Worm (Caenorhabditis elegans) whole organism, young adult: Measurements from ENCODE around the gene Y43F8B.13.

Experiments used
- B0019.2 ChIP-seq: fragments of 200-800 bp; sonication (Bioruptor generic); conservative IDR thresholded peaks from 2 replicates; pipeline ENCODE4 v1.3.6; 2022; ENCODE audit warnings: missing genetic modification reagents, missing genetic modification characterization, missing compliant biosample characterization
- B0261.1 ChIP-seq: sonication (generic microtip); optimal IDR thresholded peaks from 2 replicates; lab custom pipeline; 2016; ENCODE audit warnings: mild to moderate bottlenecking, missing genetic modification characterization, moderate library complexity, missing compliant biosample characterization
- B0336.3 ChIP-seq: fragments of 200-800 bp; sonication (Bioruptor generic); IDR thresholded peaks from 2 replicates; pipeline ENCODE4 v1.3.6; 2022; ENCODE audit warnings: missing genetic modification characterization, missing compliant biosample characterization
- F57C9.4 ChIP-seq: sonication (generic microtip); optimal IDR thresholded peaks from 2 replicates; lab custom pipeline; 2017; ENCODE audit warnings: mild to moderate bottlenecking, missing genetic modification characterization, missing compliant biosample characterization
- T26A5.8 ChIP-seq: sonication (generic microtip); optimal IDR thresholded peaks from 2 replicates; lab custom pipeline; 2016; ENCODE audit warnings: missing genetic modification characterization, missing compliant biosample characterization
- Y67H2A.10 ChIP-seq: fragments of 200-800 bp; sonication (Bioruptor generic); conservative IDR thresholded peaks from 2 replicates; pipeline ENCODE4 v1.3.6; 2022; ENCODE audit warnings: missing genetic modification reagents, missing genetic modification characterization, missing compliant biosample characterization
- Y95B8A.8 ChIP-seq: fragments of 200-800 bp; sonication (Bioruptor generic); IDR thresholded peaks from 2 replicates; pipeline ENCODE4 v1.3.6; 2022; ENCODE audit warnings: missing genetic modification reagents, missing genetic modification characterization, missing compliant biosample characterization
- aptf-3 ChIP-seq: fragments of 200-800 bp; sonication (Bioruptor generic); IDR thresholded peaks from 2 replicates; pipeline ENCODE4 v1.3.6; 2022; ENCODE audit warnings: missing genetic modification characterization, missing compliant biosample characterization
- bed-1 ChIP-seq: fragments of 200-800 bp; sonication (Bioruptor generic); IDR thresholded peaks from 2 replicates; pipeline ENCODE4 v1.3.6; 2022; ENCODE audit warnings: missing genetic modification reagents, missing genetic modification characterization, missing compliant biosample characterization
- ceh-91 ChIP-seq: fragments of 200-800 bp; sonication (Bioruptor generic); IDR thresholded peaks from 2 replicates; pipeline ENCODE4 v1.3.6; 2022; ENCODE audit warnings: missing genetic modification reagents, missing genetic modification characterization, missing compliant biosample characterization
- egl-44 ChIP-seq: fragments of 200-800 bp; sonication (Bioruptor generic); IDR thresholded peaks from 2 replicates; pipeline ENCODE4 v1.3.6; 2022; ENCODE audit warnings: missing genetic modification reagents, missing genetic modification characterization, missing compliant biosample characterization
- egrh-3 ChIP-seq: fragments of 200-800 bp; sonication (Bioruptor generic); IDR thresholded peaks from 2 replicates; pipeline ENCODE4 v1.3.6; 2022; ENCODE audit warnings: missing genetic modification reagents, missing genetic modification characterization, missing compliant biosample characterization
- ets-4 ChIP-seq: fragments of 200-800 bp; sonication (Bioruptor generic); optimal IDR thresholded peaks from 2 replicates; lab custom pipeline; 2018; ENCODE audit warnings: mild to moderate bottlenecking, missing genetic modification characterization, missing compliant biosample characterization
- fkh-3 ChIP-seq: sonication (generic microtip); optimal IDR thresholded peaks from 2 replicates; lab custom pipeline; 2016; ENCODE audit warnings: mild to moderate bottlenecking, missing genetic modification characterization, missing compliant biosample characterization
- gei-17 ChIP-seq: fragments of 200-800 bp; sonication (Bioruptor generic); optimal IDR thresholded peaks from 2 replicates; lab custom pipeline; 2018; ENCODE audit warnings: mild to moderate bottlenecking, missing genetic modification characterization, missing compliant biosample characterization
- hmg-20 ChIP-seq: fragments of 200-800 bp; sonication (Bioruptor generic); IDR thresholded peaks from 2 replicates; pipeline ENCODE4 v1.3.6; 2022; ENCODE audit warnings: missing genetic modification reagents, missing genetic modification characterization, missing compliant biosample characterization
- hrde-1 ChIP-seq: sonication (generic microtip); optimal IDR thresholded peaks from 2 replicates; lab custom pipeline; 2016; ENCODE audit warnings: missing genetic modification characterization, mild to moderate bottlenecking, missing compliant biosample characterization, moderate library complexity, missing genotype, missing genetic modification reagents, borderline replicate concordance
- lag-1 ChIP-seq: fragments of 200-800 bp; sonication (Bioruptor generic); IDR thresholded peaks from 2 replicates; pipeline ENCODE4 v1.3.6; 2022; ENCODE audit warnings: missing genetic modification reagents, missing genetic modification characterization, missing compliant biosample characterization
- lin-26 ChIP-seq: fragments of 200-800 bp; sonication (Bioruptor generic); IDR thresholded peaks from 2 replicates; pipeline ENCODE4 v1.3.6; 2022; ENCODE audit warnings: missing genetic modification reagents, missing genetic modification characterization, missing compliant biosample characterization
- mes-4 ChIP-seq: sonication (generic microtip); optimal IDR thresholded peaks from 2 replicates; lab custom pipeline; 2016; ENCODE audit warnings: missing genotype, missing genetic modification characterization, missing compliant biosample characterization
- nhr-120 ChIP-seq: fragments of 200-800 bp; sonication (Bioruptor generic); IDR thresholded peaks from 2 replicates; pipeline ENCODE4 v1.3.6; 2022; ENCODE audit warnings: missing genetic modification characterization, missing compliant biosample characterization
- rpc-1 ChIP-seq, 2 experiments: fragments of 150-350 bp in 1 of 2; sonication (generic microtip) in 1 of 2; optimal IDR thresholded peaks; 2 replicates each; lab custom pipeline; 2014 to 2018; ENCODE audit warnings: missing biosample characterization in 1 of 2, missing genetic modification characterization in 1 of 2, missing genetic modification reagents in 1 of 2, missing genotype in 1 of 2
- sdz-38 ChIP-seq: sonication (generic microtip); optimal IDR thresholded peaks from 2 replicates; lab custom pipeline; 2016; ENCODE audit warnings: missing genotype, missing genetic modification characterization, missing compliant biosample characterization
- snpc-1.1 ChIP-seq: sonication (generic microtip); optimal IDR thresholded peaks from 2 replicates; lab custom pipeline; 2017; ENCODE audit warnings: missing genetic modification characterization, mild to moderate bottlenecking, missing compliant biosample characterization, antibody characterized with exemption, moderate library complexity, missing genotype, missing genetic modification reagents; ENCODE audit not compliant: insufficient read depth
- sptf-2 ChIP-seq: fragments of 200-800 bp; sonication (Bioruptor generic); optimal IDR thresholded peaks from 2 replicates; lab custom pipeline; 2018; ENCODE audit warnings: mild to moderate bottlenecking, missing genetic modification characterization, missing compliant biosample characterization
- tbp1 ChIP-seq: fragments of 200-800 bp; sonication (Bioruptor generic); optimal IDR thresholded peaks from 2 replicates; lab custom pipeline; 2018; ENCODE audit warnings: mild to moderate bottlenecking, missing genetic modification characterization, missing compliant biosample characterization
- zfh-2 ChIP-seq: fragments of 200-800 bp; sonication (Bioruptor generic); conservative IDR thresholded peaks from 2 replicates; pipeline ENCODE4 v1.3.6; 2022; ENCODE audit warnings: missing genetic modification reagents, missing genetic modification characterization, missing compliant biosample characterization
- zim-3 ChIP-seq: sonication (generic microtip); optimal IDR thresholded peaks from 2 replicates; lab custom pipeline; 2017; ENCODE audit warnings: mild to moderate bottlenecking, missing genetic modification characterization, moderate library complexity, missing compliant biosample characterization
- ztf-22 ChIP-seq: fragments of 200-800 bp; sonication (Bioruptor generic); optimal IDR thresholded peaks from 2 replicates; lab custom pipeline; 2018; ENCODE audit warnings: mild to moderate bottlenecking, missing genetic modification characterization, moderate library complexity, missing compliant biosample characterization
- ztf-25 ChIP-seq: fragments of 200-800 bp; sonication (Bioruptor generic); IDR thresholded peaks from 2 replicates; pipeline ENCODE4 v1.3.6; 2022; ENCODE audit warnings: missing genetic modification reagents, missing genetic modification characterization, missing compliant biosample characterization

Gene Y43F8B.13

ce11 chrV:19484507-19484906, 28.8 kb downstream of the Y43F8B.13 start, which contains the start of gene Y43F8B.17:
TSS of gene Y43F8B.17 (plus strand) at chrV:19484721.
- no peak for TF ChIP-seq B0019.2
- peak; percentile 84 for TF ChIP-seq tbp1 (GFP tag; lab: Kevin White, UChicago)
- peak; percentile 62 for TF ChIP-seq B0261.1
- TF ChIP-seq rpc-1 (optimal IDR thresholded peaks at IDR 0.05; lab: Kevin White, UChicago) = peak; percentile 51
- TF ChIP-seq rpc-1 (tag; optimal IDR thresholded peaks at IDR 0.05; lab: Kevin White, UChicago) = peak; percentile 71

DNA sequence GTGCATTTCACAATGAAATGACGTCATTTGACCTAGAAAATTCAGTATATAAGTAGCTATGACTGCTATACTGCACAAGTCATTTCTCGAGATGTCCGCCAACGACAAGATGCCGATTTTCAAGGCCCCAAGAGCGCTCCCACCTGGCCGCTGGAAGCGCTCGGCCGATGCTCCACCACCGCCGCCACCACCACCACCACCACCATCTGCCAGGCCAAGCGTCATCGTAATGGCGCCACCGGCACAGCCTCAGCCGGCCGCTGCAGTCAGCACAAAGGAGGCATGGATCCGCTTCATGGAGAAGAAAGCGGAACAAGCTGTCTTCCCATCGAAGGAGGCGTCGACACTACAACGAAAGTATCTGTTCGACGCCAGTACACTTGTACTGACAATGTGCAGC, 29.5 kb downstream of the Y43F8B.13 start, which contains the start of gene Y43F8B.28:
Y43F8B.28 (plus strand) TSS at position 59 of the 400 bp plus-strand sequence.
- peak; percentile 88 for TF ChIP-seq egrh-3
- no peak for TF ChIP-seq fkh-3 (tag; lab: Kevin White, UChicago)
- TF ChIP-seq aptf-3 (GFP tag; lab: Robert Waterston, UW) = no peak
- no peak for TF ChIP-seq ets-4 (GFP tag; lab: Kevin White, UChicago)
- 0 out of 2 replicates have a peak, but pooled peaks have one; percentile 10 for TF ChIP-seq lin-26 (GFP tag; lab: Robert Waterston, UW)
- TF ChIP-seq zfh-2 (GFP tag; lab: Robert Waterston, UW) = peak; percentile 87
- no peak for TF ChIP-seq egl-44
- TF ChIP-seq zim-3 = no peak
- no peak for TF ChIP-seq snpc-1.1 (tag; lab: Kevin White, UChicago)
- TF ChIP-seq B0336.3 (GFP tag; lab: Robert Waterston, UW) = no peak
- TF ChIP-seq hrde-1 (tag; lab: Kevin White, UChicago) = no peak
- no peak for TF ChIP-seq hmg-20 (GFP tag; lab: Robert Waterston, UW)
- TF ChIP-seq, all 124 proteins: peak for 3

ce11 chrV:19485690-19486089, 29.9 kb downstream of the Y43F8B.13 start, which contains the start of gene Y43F8B.18:
TSS of gene Y43F8B.18 (plus strand) at chrV:19485990.
- TF ChIP-seq ztf-22 (GFP tag; lab: Kevin White, UChicago) = no peak
- no peak for TF ChIP-seq egl-44
- TF ChIP-seq ceh-91 (GFP tag; lab: Robert Waterston, UW) = no peak
- TF ChIP-seq lag-1 (GFP tag; lab: Robert Waterston, UW) = no peak
- TF ChIP-seq gei-17 (GFP tag; lab: Kevin White, UChicago) = no peak
- TF ChIP-seq egrh-3 = no peak

ce11 chrV:19490461-19490860, 34.7 kb downstream of the Y43F8B.13 start, which contains the start of gene Y43F8B.7:
TSS of gene Y43F8B.7 (plus strand) at chrV:19490761.
- no peak for TF ChIP-seq F57C9.4 (tag; lab: Kevin White, UChicago)
- TF ChIP-seq sptf-2 (GFP tag; lab: Kevin White, UChicago) = no peak
- no peak for TF ChIP-seq mes-4
- no peak for TF ChIP-seq bed-1
- TF ChIP-seq lin-26 (GFP tag; lab: Robert Waterston, UW) = no peak
- no peak for TF ChIP-seq sdz-38
- no peak for TF ChIP-seq ztf-25 (GFP tag; lab: Robert Waterston, UW)
- TF ChIP-seq ceh-91 (GFP tag; lab: Robert Waterston, UW) = no peak
- no peak for TF ChIP-seq Y95B8A.8 (GFP tag; lab: Robert Waterston, UW)
- no peak for TF ChIP-seq nhr-120 (GFP tag; lab: Robert Waterston, UW)
- TF ChIP-seq, all 124 proteins: peak for 0

- no peak for TF ChIP-seq Y67H2A.10 (GFP tag; lab: Robert Waterston, UW)
- TF ChIP-seq T26A5.8 = no peak
Observed at ce11 chrV:19491302-19491701, 35.6 kb downstream of the Y43F8B.13 start, which contains the start of gene Y43F8B.29. TSS of gene Y43F8B.29 (plus strand) at chrV:19491602.
